Worm (Caenorhabditis elegans): Measurements from ENCODE around the gene srw-134.

Gene srw-134

ce11 chrV:4109873-4110272 is 2.5 kb downstream of the srw-134 start, which contains the start of gene clc-18:
clc-18 (minus strand) TSS chrV:4109973.
- no peak for TF ChIP-seq F52B5.7 (tag; optimal IDR thresholded peaks at IDR 0.05)
- no peak for TF ChIP-seq aptf-2 (GFP tag; conservative IDR thresholded peaks at IDR 0.05)
- TF ChIP-seq ztf-22 (GFP tag; optimal IDR thresholded peaks at IDR 0.05), result no peak
- TF ChIP-seq F22D6.2 (tag; optimal IDR thresholded peaks at IDR 0.05), result no peak
- no peak for TF ChIP-seq hsf-1 (GFP tag; IDR thresholded peaks at IDR 0.05)
- TF ChIP-seq ceh-27 (GFP tag; optimal IDR thresholded peaks at IDR 0.05), result no peak
- no peak for TF ChIP-seq snpc-1.3 (tag; optimal IDR thresholded peaks at IDR 0.05; ENCODE audit: insufficient read depth)
- no peak for TF ChIP-seq F39B2.1 (GFP tag; IDR thresholded peaks at IDR 0.05)
- TF ChIP-seq ceh-91 (GFP tag; IDR thresholded peaks at IDR 0.05), result no peak
- no peak for TF ChIP-seq hlh-26 (GFP tag; conservative IDR thresholded peaks at IDR 0.05)
- no peak for TF ChIP-seq ccch-3 (GFP tag; optimal IDR thresholded peaks at IDR 0.05)
- no peak for TF ChIP-seq Y79H2A.3 (GFP tag; conservative IDR thresholded peaks at IDR 0.05)
- no peak for TF ChIP-seq lsl-1 (GFP tag; optimal IDR thresholded peaks at IDR 0.05)
- no peak for TF ChIP-seq ceh-79 (tag; optimal IDR thresholded peaks at IDR 0.05)
- no peak for TF ChIP-seq snpc-4 (GFP tag; optimal IDR thresholded peaks at IDR 0.05)
- TF ChIP-seq snpc-4 (tag; optimal IDR thresholded peaks at IDR 0.05), result no peak
- no peak for TF ChIP-seq fkh-3 (tag; optimal IDR thresholded peaks at IDR 0.05)
- no peak for TF ChIP-seq rec-8 (tag; optimal IDR thresholded peaks at IDR 0.05)
- TF ChIP-seq chd-7 (tag; optimal IDR thresholded peaks at IDR 0.05), result no peak
- TF ChIP-seq C06A6.2 (GFP tag; conservative IDR thresholded peaks at IDR 0.05), result no peak
- no peak for TF ChIP-seq mxl-1 (tag; optimal IDR thresholded peaks at IDR 0.05)

ce11 chrV:4106688-4107087 is 5.7 kb downstream of the srw-134 start:
- TF ChIP-seq B0035.1 (tag; optimal IDR thresholded peaks at IDR 0.05) (no peak), dox-1 (GFP tag; IDR thresholded peaks at IDR 0.05) (no peak), ets-4 (GFP tag; optimal IDR thresholded peaks at IDR 0.05) (no peak), dpff-1 (tag; optimal IDR thresholded peaks at IDR 0.05) (no peak), aptf-3 (GFP tag; IDR thresholded peaks at IDR 0.05) (no peak), him-1 (tag; optimal IDR thresholded peaks at IDR 0.05) (no peak), madf-8 (GFP tag; conservative IDR thresholded peaks at IDR 0.05) (no peak), nfya-2 (GFP tag; IDR thresholded peaks at IDR 0.05) (no peak), lir-1 (GFP tag; conservative IDR thresholded peaks at IDR 0.05) (no peak), chd-7 (tag; optimal IDR thresholded peaks at IDR 0.05) (no peak), unc-130 (GFP tag; optimal IDR thresholded peaks at IDR 0.05) (no peak)

ce11 chrV:4104298-4104697 is 8.1 kb downstream of the srw-134 start, which contains the start of gene srj-39:
srj-39 (plus strand) TSS chrV:4104598.
- TF ChIP-seq pbrm-1 (GFP tag; IDR thresholded peaks at IDR 0.05) (no peak), ztf-25 (GFP tag; IDR thresholded peaks at IDR 0.05) (no peak), T26A5.8 (tag; optimal IDR thresholded peaks at IDR 0.05) (no peak), hsf-1 (GFP tag; IDR thresholded peaks at IDR 0.05) (no peak), mel-28 (tag; optimal IDR thresholded peaks at IDR 0.05; ENCODE audit: borderline replicate concordance) (no peak), nfya-2 (GFP tag; IDR thresholded peaks at IDR 0.05) (no peak), aptf-3 (GFP tag; IDR thresholded peaks at IDR 0.05) (no peak), zim-3 (tag; optimal IDR thresholded peaks at IDR 0.05) (no peak), dox-1 (GFP tag; IDR thresholded peaks at IDR 0.05) (no peak), hlh-26 (GFP tag; conservative IDR thresholded peaks at IDR 0.05) (no peak), ztf-18 (tag; optimal IDR thresholded peaks at IDR 0.05) (no peak), F52B5.7 (tag; optimal IDR thresholded peaks at IDR 0.05) (no peak)
